Worm (Caenorhabditis elegans) whole organism, midembryonic: ENCODE data around the gene C04G6.2.

Experiments used
- T22C8.4 ChIP-seq: fragments of 200-800 bp; sonication (Bioruptor generic); IDR thresholded peaks from 2 replicates; pipeline ENCODE4 v1.3.6; 2022; ENCODE audit warnings: missing genetic modification characterization, missing compliant biosample characterization
- cog-1 ChIP-seq: sonication (generic microtip); optimal IDR thresholded peaks from 2 replicates; lab custom pipeline; 2016; ENCODE audit warnings: missing genetic modification characterization, missing compliant biosample characterization
- klf-2 ChIP-seq: fragments of 200-800 bp; sonication (Bioruptor generic); conservative IDR thresholded peaks from 2 replicates; pipeline ENCODE4 v1.3.6; 2022; ENCODE audit warnings: missing genetic modification reagents, missing genetic modification characterization, missing compliant biosample characterization

ce11 chrII:5058036-5058435 is 35.0 kb upstream of the C04G6.2 start, which contains the start of gene C27A2.12:
- no peak for TF ChIP-seq T22C8.4 (GFP tag; lab: Robert Waterston, UW)
- no peak for TF ChIP-seq klf-2 (GFP tag; lab: Robert Waterston, UW)
- no peak for TF ChIP-seq cog-1 (tag; lab: Kevin White, UChicago)
